Fruit fly (Drosophila melanogaster) whole organism, embryonic: ENCODE measurements around the gene mbm.

Experiments used
- Bdp1 ChIP-seq: fragments of 200-800 bp; sonication (Bioruptor generic); optimal IDR thresholded peaks from 3 replicates; lab custom pipeline; 2016; ENCODE audit warnings: missing biosample characterization, missing genetic modification characterization
- Bgb ChIP-seq: fragments of 200-800 bp; sonication (Bioruptor generic); IDR thresholded peaks from 2 replicates; pipeline ENCODE4 v1.3.6; 2022; ENCODE audit warnings: missing biosample characterization, missing genetic modification characterization; ENCODE audit not compliant: partially characterized antibody
- C15 ChIP-seq: fragments of 200-800 bp; sonication (Bioruptor generic); IDR thresholded peaks from 3 replicates; pipeline ENCODE4 v1.3.6; 2022; ENCODE audit warnings: missing biosample characterization, missing genetic modification characterization
- CG10543 ChIP-seq: fragments of 200-800 bp; sonication (Bioruptor generic); optimal IDR thresholded peaks from 3 replicates; lab custom pipeline; 2017; ENCODE audit warnings: missing biosample characterization, mild to moderate bottlenecking, missing genetic modification characterization, moderate library complexity
- CG11247 ChIP-seq: fragments of 200-800 bp; sonication (Bioruptor generic); IDR thresholded peaks from 2 replicates; pipeline ENCODE4 v1.3.6; 2022; ENCODE audit warnings: missing biosample characterization, missing genetic modification characterization
- CG11456 ChIP-seq: fragments of 200-800 bp; sonication (Bioruptor generic); IDR thresholded peaks from 3 replicates; pipeline ENCODE4 v1.3.6; 2022; ENCODE audit warnings: missing biosample characterization, missing genetic modification characterization
- CG11696 ChIP-seq: fragments of 200-800 bp; sonication (Bioruptor generic); IDR thresholded peaks from 2 replicates; pipeline ENCODE4 v1.3.6; 2022; ENCODE audit warnings: missing biosample characterization, missing genetic modification characterization
- CG12769 ChIP-seq: fragments of 200-800 bp; sonication (Bioruptor generic); optimal IDR thresholded peaks from 2 replicates; lab custom pipeline; 2019; ENCODE audit warnings: missing biosample characterization, mild to moderate bottlenecking, missing genetic modification characterization, moderate library complexity
- CG14441 ChIP-seq: fragments of 200-800 bp; sonication (Bioruptor generic); IDR thresholded peaks from 2 replicates; pipeline ENCODE4 v1.3.6; 2022; ENCODE audit warnings: missing biosample characterization, missing genetic modification characterization
- CG30403 ChIP-seq: fragments of 200-800 bp; sonication (Bioruptor generic); optimal IDR thresholded peaks from 3 replicates; lab custom pipeline; 2016; ENCODE audit warnings: missing biosample characterization, missing genetic modification characterization
- CG32532 ChIP-seq: fragments of 200-800 bp; sonication (Bioruptor generic); IDR thresholded peaks from 2 replicates; pipeline ENCODE4 v1.3.6; 2022; ENCODE audit warnings: missing biosample characterization, missing genetic modification characterization
- CG34224 ChIP-seq: fragments of 200-800 bp; sonication (Bioruptor generic); IDR thresholded peaks from 3 replicates; pipeline ENCODE4 v1.3.6; 2022; ENCODE audit warnings: missing biosample characterization, missing genetic modification characterization; ENCODE audit not compliant: partially characterized antibody
- CG4730 ChIP-seq: fragments of 200-800 bp; sonication (Bioruptor generic); IDR thresholded peaks from 2 replicates; pipeline ENCODE4 v1.3.6; 2022; ENCODE audit warnings: missing biosample characterization, missing genetic modification characterization
- CG5953 ChIP-seq: fragments of 200-800 bp; sonication (Bioruptor generic); IDR thresholded peaks from 2 replicates; pipeline ENCODE4 v1.3.6; 2022; ENCODE audit warnings: missing biosample characterization, missing genetic modification characterization
- CG6654 ChIP-seq: fragments of 200-800 bp; sonication (Bioruptor generic); optimal IDR thresholded peaks from 2 replicates; lab custom pipeline; 2017; ENCODE audit warnings: missing biosample characterization, mild to moderate bottlenecking, missing genetic modification characterization
- CG6683 ChIP-seq: fragments of 200-800 bp; sonication (Bioruptor generic); optimal IDR thresholded peaks from 2 replicates; lab custom pipeline; 2017; ENCODE audit warnings: missing biosample characterization, mild to moderate bottlenecking, missing genetic modification characterization, missing genetic modification reagents
- CG6689 ChIP-seq: fragments of 200-800 bp; sonication (Bioruptor generic); IDR thresholded peaks from 2 replicates; pipeline ENCODE4 v1.3.6; 2022; ENCODE audit warnings: missing biosample characterization, missing genetic modification characterization
- CG7372 ChIP-seq: fragments of 200-800 bp; sonication (Bioruptor generic); IDR thresholded peaks from 2 replicates; pipeline ENCODE4 v1.3.6; 2022; ENCODE audit warnings: missing biosample characterization, missing genetic modification characterization
- CG7987 ChIP-seq: fragments of 200-800 bp; sonication (Bioruptor generic); optimal IDR thresholded peaks from 2 replicates; lab custom pipeline; 2018; ENCODE audit warnings: missing biosample characterization, mild to moderate bottlenecking, missing genetic modification characterization, moderate library complexity
- Dek ChIP-seq: fragments of 200-800 bp; sonication (Bioruptor generic); optimal IDR thresholded peaks from 3 replicates; lab custom pipeline; 2019; ENCODE audit warnings: missing biosample characterization, mild to moderate bottlenecking, missing genetic modification characterization, moderate library complexity
- E2f1 ChIP-seq: fragments of 200-800 bp; sonication (Bioruptor generic); IDR thresholded peaks from 2 replicates; pipeline ENCODE4 v1.3.6; 2022; ENCODE audit warnings: missing biosample characterization, missing genetic modification characterization
- Ets65A ChIP-seq: fragments of 200-800 bp; sonication (Bioruptor generic); peaks from one replicate; lab custom pipeline; 2016; ENCODE audit warnings: missing biosample characterization, missing genetic modification characterization
- Fer1 ChIP-seq: fragments of 200-800 bp; sonication (Bioruptor generic); optimal IDR thresholded peaks from 2 replicates; lab custom pipeline; 2017; ENCODE audit warnings: missing biosample characterization, mild to moderate bottlenecking, missing genetic modification characterization
- Hmr ChIP-seq: fragments of 200-800 bp; sonication (Bioruptor generic); optimal IDR thresholded peaks from 3 replicates; lab custom pipeline; 2017; ENCODE audit warnings: mild to moderate bottlenecking, missing biosample characterization, missing genetic modification reagents, missing genetic modification characterization
- Hr51 ChIP-seq, 2 experiments: fragments of 200-800 bp; sonication (Bioruptor generic); optimal IDR thresholded peaks; 2 replicates in 1 of 2; 3 replicates in 1 of 2; lab custom pipeline; 2016 to 2018; ENCODE audit warnings: missing biosample characterization in 2 of 2, missing genetic modification characterization in 2 of 2, mild to moderate bottlenecking in 1 of 2, moderate library complexity in 1 of 2
- Hsf ChIP-seq: fragments of 200-800 bp; sonication (Bioruptor generic); optimal IDR thresholded peaks from 3 replicates; lab custom pipeline; 2016; ENCODE audit warnings: missing biosample characterization, missing genetic modification characterization
- Med ChIP-seq: fragments of 200-800 bp; sonication (Bioruptor generic); peaks from one replicate; lab custom pipeline; 2016; ENCODE audit warnings: missing biosample characterization, missing genetic modification characterization, mild to moderate bottlenecking, inconsistent platforms, moderate library complexity
- Nf-YB ChIP-seq: fragments of 200-800 bp; sonication (Bioruptor generic); optimal IDR thresholded peaks from 3 replicates; lab custom pipeline; 2019; ENCODE audit warnings: missing biosample characterization, mild to moderate bottlenecking, missing genetic modification characterization, moderate library complexity
- Rx ChIP-seq: fragments of 200-800 bp; sonication (Bioruptor generic); IDR thresholded peaks from 2 replicates; pipeline ENCODE4 v1.3.6; 2022; ENCODE audit warnings: missing biosample characterization, missing genetic modification characterization
- Sox102F ChIP-seq: fragments of 200-800 bp; sonication (Bioruptor generic); optimal IDR thresholded peaks from 2 replicates; lab custom pipeline; 2018; ENCODE audit warnings: missing biosample characterization, mild to moderate bottlenecking, missing genetic modification characterization, moderate library complexity
- Ssrp ChIP-seq: fragments of 200-800 bp; sonication (Bioruptor generic); optimal IDR thresholded peaks from 2 replicates; lab custom pipeline; 2018; ENCODE audit warnings: missing biosample characterization, mild to moderate bottlenecking, missing genetic modification characterization, moderate library complexity
- ash1 ChIP-seq: fragments of 200-800 bp; sonication (Bioruptor generic); optimal IDR thresholded peaks from 2 replicates; lab custom pipeline; 2018; ENCODE audit warnings: missing biosample characterization, mild to moderate bottlenecking, missing genetic modification characterization
- cad ChIP-seq: fragments of >200 bp; optimal IDR thresholded peaks from 2 replicates; lab custom pipeline; 2017; ENCODE audit warnings: missing biosample characterization, missing genetic modification characterization
- croc ChIP-seq: fragments of 200-800 bp; sonication (Bioruptor generic); conservative IDR thresholded peaks from 3 replicates; pipeline ENCODE4 v1.3.6; 2022; ENCODE audit warnings: missing biosample characterization, missing genetic modification characterization
- en ChIP-seq: fragments of 200-800 bp; sonication (Bioruptor generic); optimal IDR thresholded peaks from 2 replicates; lab custom pipeline; 2016; ENCODE audit warnings: missing biosample characterization, missing genetic modification characterization
- fd96Cb ChIP-seq: fragments of 200-800 bp; sonication (Bioruptor generic); optimal IDR thresholded peaks from 2 replicates; lab custom pipeline; 2018; ENCODE audit warnings: missing biosample characterization, mild to moderate bottlenecking, missing genetic modification characterization, moderate library complexity
- h ChIP-seq: fragments of >200 bp; optimal IDR thresholded peaks from 2 replicates; lab custom pipeline; 2017
- insv ChIP-seq, 2 experiments: fragments of 200-800 bp; sonication (Bioruptor generic); optimal IDR thresholded peaks; 3 replicates each; lab custom pipeline; 2016 to 2018; ENCODE audit warnings: missing biosample characterization in 2 of 2, missing genetic modification characterization in 2 of 2
- kay ChIP-seq: fragments of 200-800 bp; sonication (Bioruptor generic); optimal IDR thresholded peaks from 2 replicates; lab custom pipeline; 2016; ENCODE audit warnings: missing biosample characterization, missing genetic modification characterization
- klu ChIP-seq: fragments of 200-800 bp; sonication (Bioruptor generic); IDR thresholded peaks from 2 replicates; pipeline ENCODE4 v1.3.6; 2022; ENCODE audit warnings: missing biosample characterization, missing genetic modification characterization
- pum ChIP-seq: fragments of 200-800 bp; sonication (Bioruptor generic); optimal IDR thresholded peaks from 2 replicates; lab custom pipeline; 2016; ENCODE audit warnings: missing biosample characterization, missing genetic modification characterization
- sens-2 ChIP-seq: fragments of 200-800 bp; sonication (Bioruptor generic); IDR thresholded peaks from 2 replicates; pipeline ENCODE4 v1.3.6; 2022; ENCODE audit warnings: missing biosample characterization, missing genetic modification characterization
- sim ChIP-seq: fragments of 200-800 bp; sonication (Bioruptor generic); IDR thresholded peaks from 2 replicates; pipeline ENCODE4 v1.3.6; 2022; ENCODE audit warnings: missing biosample characterization, missing genetic modification characterization
- sisA ChIP-seq: fragments of 200-800 bp; sonication (Bioruptor generic); IDR thresholded peaks from 2 replicates; pipeline ENCODE4 v1.3.6; 2022; ENCODE audit warnings: missing biosample characterization, missing genetic modification characterization
- slbo ChIP-seq: fragments of 200-800 bp; sonication (Bioruptor generic); IDR thresholded peaks from 2 replicates; pipeline ENCODE4 v1.3.6; 2022; ENCODE audit warnings: missing biosample characterization, missing genetic modification characterization
- sob ChIP-seq: fragments of 200-800 bp; sonication (Bioruptor generic); IDR thresholded peaks from 2 replicates; pipeline ENCODE4 v1.3.6; 2022; ENCODE audit warnings: missing biosample characterization, missing genetic modification characterization
- stc ChIP-seq: fragments of 200-800 bp; sonication (Bioruptor generic); IDR thresholded peaks from 2 replicates; pipeline ENCODE4 v1.3.6; 2022; ENCODE audit warnings: missing biosample characterization, missing genetic modification characterization
- tap ChIP-seq: fragments of 200-800 bp; optimal IDR thresholded peaks from 3 replicates; lab custom pipeline; 2019; ENCODE audit warnings: missing biosample characterization, mild to moderate bottlenecking, missing genetic modification characterization, moderate library complexity
- tgo ChIP-seq: fragments of 200-800 bp; sonication (Bioruptor generic); IDR thresholded peaks from 3 replicates; pipeline ENCODE4 v1.3.6; 2022; ENCODE audit warnings: missing biosample characterization, missing genetic modification characterization
- tin ChIP-seq: fragments of 200-800 bp; sonication (Bioruptor generic); optimal IDR thresholded peaks from 3 replicates; lab custom pipeline; 2016; ENCODE audit warnings: missing biosample characterization, missing genetic modification characterization
- tll ChIP-seq, 2 experiments: fragments of 200-800 bp in 1 of 2; fragments of >200 bp in 1 of 2; sonication (Bioruptor generic) in 1 of 2; optimal IDR thresholded peaks; 2 replicates each; lab custom pipeline; 2017 to 2019; ENCODE audit warnings: missing biosample characterization in 2 of 2, missing genetic modification characterization in 2 of 2, mild to moderate bottlenecking in 1 of 2, moderate library complexity in 1 of 2
- ttk ChIP-seq: fragments of 200-800 bp; sonication (Bioruptor generic); IDR thresholded peaks from 2 replicates; pipeline ENCODE4 v2.1.2; 2022; ENCODE audit warnings: missing biosample characterization, missing genetic modification characterization

mbm gene

dm6 chr2L:243819-244218 is 29.7 kb downstream of the mbm start (continued):
- no peak for TF ChIP-seq Ets65A (GFP tag; lab: Kevin White, UChicago)
- TF ChIP-seq CG6683 (GFP tag; lab: Kevin White, UChicago) = peak; percentile 24
- TF ChIP-seq Dek (tag; lab: Kevin White, UChicago) = no peak
- TF ChIP-seq Rx (GFP tag; lab: Robert Waterston, UW) = no peak
- no peak for TF ChIP-seq CG12769 (tag; lab: Kevin White, UChicago)
- peak; percentile 35 for TF ChIP-seq CG30403 (GFP tag; lab: Kevin White, UChicago)
- no peak for TF ChIP-seq Hsf (GFP tag; lab: Kevin White, UChicago)
- TF ChIP-seq Fer1 (GFP tag; lab: Kevin White, UChicago) = peak; percentile 21
- TF ChIP-seq Sox102F (GFP tag; lab: Kevin White, UChicago) = no peak
- TF ChIP-seq sens-2 (GFP tag; lab: Robert Waterston, UW) = no peak
- TF ChIP-seq CG32532 (GFP tag; lab: Robert Waterston, UW) = peak; percentile 65
- TF ChIP-seq CG7987 = no peak
- TF ChIP-seq stc = peak; percentile 29; the same call in 1 of the 2 replicates
- no peak for TF ChIP-seq ash1
- peak; percentile 55; the same call in 1 of the 3 replicates for TF ChIP-seq tgo (GFP tag; lab: Robert Waterston, UW)
- TF ChIP-seq CG7372 (GFP tag; lab: Robert Waterston, UW) = no peak
- no peak for TF ChIP-seq CG10543 (GFP tag; lab: Kevin White, UChicago)
- no peak for TF ChIP-seq tap (tag; lab: Kevin White, UChicago)
- 0 out of 2 replicates have a peak, but pooled peaks have one; percentile 6 for TF ChIP-seq E2f1 (GFP tag; lab: Robert Waterston, UW)
- TF ChIP-seq Hr51 (GFP tag; optimal IDR thresholded peaks at IDR 0.05; lab: Kevin White, UChicago) = no peak
- TF ChIP-seq ttk (GFP tag; lab: Robert Waterston, UW) = 0 out of 2 replicates have a peak, but pooled peaks have one; percentile 27
- no peak; the same call in 1 of the 2 replicates for TF ChIP-seq CG11247 (GFP tag; lab: Robert Waterston, UW)
- peak; percentile 54; the same call in 1 of the 2 replicates for TF ChIP-seq CG14441
- no peak for TF ChIP-seq CG6654 (GFP tag; lab: Kevin White, UChicago)
- TF ChIP-seq tin = no peak
- peak; percentile 44; the same call in 1 of the 2 replicates for TF ChIP-seq CG4730 (GFP tag; lab: Robert Waterston, UW)
- TF ChIP-seq slbo (GFP tag; lab: Robert Waterston, UW) = peak; percentile 69
- TF ChIP-seq h = no peak
- peak; percentile 30 for TF ChIP-seq Nf-YB
- no peak for TF ChIP-seq CG5953 (GFP tag; lab: Robert Waterston, UW)
- TF ChIP-seq sim (GFP tag; lab: Robert Waterston, UW) = no peak
- 0 out of 3 replicates have a peak, but pooled peaks have one; percentile 35 for TF ChIP-seq CG11456 (GFP tag; lab: Robert Waterston, UW)
- TF ChIP-seq cad = no peak
- TF ChIP-seq insv (GFP tag; optimal IDR thresholded peaks at IDR 0.05; lab: Kevin White, UChicago) = no peak
- TF ChIP-seq kay (GFP tag; lab: Kevin White, UChicago) = no peak
- TF ChIP-seq CG34224 (GFP tag; lab: Robert Waterston, UW) = no peak
- peak; percentile 36; the same call in 1 of the 2 replicates for TF ChIP-seq CG6689 (GFP tag; lab: Robert Waterston, UW)
- no peak for TF ChIP-seq tll (GFP tag; optimal IDR thresholded peaks at IDR 0.05; lab: Kevin White, UChicago)
- no peak for TF ChIP-seq en (GFP tag; lab: Kevin White, UChicago)
- TF ChIP-seq pum (GFP tag; lab: Kevin White, UChicago) = no peak
- no peak for TF ChIP-seq Bgb (GFP tag; lab: Robert Waterston, UW)
- 0 out of 2 replicates have a peak, but pooled peaks have one; percentile 24 for TF ChIP-seq CG11696 (GFP tag; lab: Robert Waterston, UW)
- peak; percentile 6 for TF ChIP-seq Ssrp
- no peak; the same call in 1 of the 2 replicates for TF ChIP-seq sob (GFP tag; lab: Robert Waterston, UW)
- no peak for TF ChIP-seq C15
- 0 out of 2 replicates have a peak, but pooled peaks have one; percentile 16 for TF ChIP-seq klu (GFP tag; lab: Robert Waterston, UW)
- TF ChIP-seq Bdp1 (GFP tag; lab: Kevin White, UChicago) = no peak
- TF ChIP-seq croc = no peak
- no peak for TF ChIP-seq Med
- TF ChIP-seq fd96Cb = peak; percentile 11
- 0 out of 2 replicates have a peak, but pooled peaks have one; percentile 33 for TF ChIP-seq sisA
- peak; percentile 40 for TF ChIP-seq Hmr
